Worm (Caenorhabditis elegans) whole organism, L1 larva: ENCODE results near the gene ZC239.14.
"Not testable (repeated sequence)": the region's sequence is repeated elsewhere in the genome, so short reads cannot be mapped to it uniquely, and the experiment has no call there.

ENCODE experiments used
- efl-1 ChIP-seq, 4 experiments: fragments of 150-350 bp; optimal IDR thresholded peaks in 3 of 4; peaks in 1 of 4; 1 replicate in 1 of 4; 2 replicates in 3 of 4; lab custom pipeline; 2014; ENCODE audit warnings: missing biosample characterization in 2 of 4, missing genetic modification characterization in 2 of 4, missing genetic modification reagents in 2 of 4
- jun-1 ChIP-seq: fragments of 150-350 bp; optimal IDR thresholded peaks from 2 replicates; lab custom pipeline; 2014; ENCODE audit warnings: missing biosample characterization, missing genetic modification reagents, missing genetic modification characterization
- nhr-12 ChIP-seq: sonication (generic microtip); optimal IDR thresholded peaks from 2 replicates; lab custom pipeline; 2017; ENCODE audit warnings: missing biosample characterization, missing genetic modification characterization
- sptf-1 ChIP-seq: fragments of 150-350 bp; optimal IDR thresholded peaks from 2 replicates; lab custom pipeline; 2014; ENCODE audit warnings: missing biosample characterization, missing genetic modification characterization
- unc-62 ChIP-seq: fragments of 150-350 bp; optimal IDR thresholded peaks from 2 replicates; lab custom pipeline; 2014; ENCODE audit warnings: missing biosample characterization, missing genetic modification reagents, missing genetic modification characterization

DNA sequence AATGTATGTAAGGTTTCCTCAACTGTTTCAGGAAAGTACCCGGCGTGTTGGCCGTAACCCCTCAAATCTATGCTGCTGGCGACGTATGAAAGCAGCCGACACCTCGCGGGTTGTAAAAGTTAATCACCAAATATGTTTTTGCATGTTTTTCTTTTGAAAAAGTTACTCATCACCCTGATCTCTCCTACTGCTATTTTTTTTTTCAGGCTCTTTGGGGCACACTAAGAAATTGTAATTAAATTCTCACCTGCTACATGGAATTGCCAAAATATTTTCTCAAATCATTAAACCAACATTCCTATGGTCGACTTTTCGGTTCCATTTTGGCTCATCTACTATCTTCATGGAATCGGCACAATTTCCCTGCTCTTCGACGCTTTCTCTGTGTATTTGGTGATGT, 37.0 kb downstream of the ZC239.14 start, which contains the start of gene sri-78:
- TF ChIP-seq nhr-12; unc-62 (GFP tag; lab: Kevin White, UChicago); jun-1 (tag; lab: Kevin White, UChicago); efl-1 (optimal IDR thresholded peaks at IDR 0.05; lab: Kevin White, UChicago); efl-1 (GFP tag; optimal IDR thresholded peaks at IDR 0.05 in 1 of 2; lab: Kevin White, UChicago); sptf-1 (tag; lab: Kevin White, UChicago): not testable (repeated sequence)
